Worm (Caenorhabditis elegans) whole organism, L1 larva: ENCODE results near the gene Y38E10A.9.
A peak's percentile ranks its signal among the peaks of the same experiment; 100 is the strongest.

ENCODE experiments used
- aly-2 ChIP-seq: fragments of 150-350 bp; optimal IDR thresholded peaks from 2 replicates; lab custom pipeline; 2014; ENCODE audit warnings: missing biosample characterization, missing genetic modification characterization
- ama-1 ChIP-seq: fragments of 150-350 bp; optimal IDR thresholded peaks from 2 replicates; lab custom pipeline; 2014
- blmp-1 ChIP-seq: fragments of 150-350 bp; optimal IDR thresholded peaks from 2 replicates; lab custom pipeline; 2014; ENCODE audit warnings: missing biosample characterization, missing genetic modification characterization
- dsc-1 ChIP-seq: sonication (generic microtip); optimal IDR thresholded peaks from 2 replicates; lab custom pipeline; 2016; ENCODE audit warnings: mild to moderate bottlenecking, missing genetic modification characterization, missing compliant biosample characterization
- elt-3 ChIP-seq, 6 experiments: fragments of 150-350 bp in 1 of 6; sonication (generic microtip); optimal IDR thresholded peaks; 2 replicates each; lab custom pipeline; 2017 to 2018; ENCODE audit warnings: missing biosample characterization in 6 of 6, missing genetic modification characterization in 6 of 6, inconsistent platforms in 1 of 6
- fkh-10 ChIP-seq: sonication (generic microtip); optimal IDR thresholded peaks from 2 replicates; lab custom pipeline; 2017; ENCODE audit warnings: missing biosample characterization, missing genetic modification reagents, missing genetic modification characterization
- fkh-8 ChIP-seq: sonication (generic microtip); optimal IDR thresholded peaks from 2 replicates; lab custom pipeline; 2016; ENCODE audit warnings: mild to moderate bottlenecking, missing genetic modification characterization, missing compliant biosample characterization
- hlh-4 ChIP-seq: sonication (generic microtip); optimal IDR thresholded peaks from 2 replicates; lab custom pipeline; 2016; ENCODE audit warnings: mild to moderate bottlenecking, missing genetic modification characterization, missing compliant biosample characterization
- hpl-2 ChIP-seq: fragments of 150-350 bp; optimal IDR thresholded peaks from 2 replicates; lab custom pipeline; 2014; ENCODE audit warnings: missing biosample characterization, missing genetic modification reagents, missing genetic modification characterization
- lin-14 ChIP-seq: fragments of 200-800 bp; sonication (Bioruptor generic); optimal IDR thresholded peaks from 2 replicates; lab custom pipeline; 2018; ENCODE audit warnings: mild to moderate bottlenecking, missing genetic modification characterization, moderate library complexity, missing compliant biosample characterization
- lir-3 ChIP-seq: sonication (generic microtip); optimal IDR thresholded peaks from 2 replicates; lab custom pipeline; 2016; ENCODE audit warnings: mild to moderate bottlenecking, missing genetic modification characterization, moderate library complexity, missing compliant biosample characterization; ENCODE audit not compliant: poor library complexity
- lsy-2 ChIP-seq, 2 experiments: fragments of 150-350 bp; optimal IDR thresholded peaks; 2 replicates each; lab custom pipeline; 2014; ENCODE audit warnings: missing biosample characterization in 2 of 2, missing genetic modification characterization in 2 of 2
- mab-9 ChIP-seq: fragments of 200-800 bp; sonication (Bioruptor generic); IDR thresholded peaks from 2 replicates; pipeline ENCODE4 v1.3.6; 2022; ENCODE audit warnings: missing genetic modification reagents, missing genetic modification characterization, missing compliant biosample characterization
- mdl-1 ChIP-seq, 2 experiments: fragments of 150-350 bp; optimal IDR thresholded peaks; 2 replicates each; lab custom pipeline; 2014 to 2017; ENCODE audit warnings: missing biosample characterization in 2 of 2, missing genetic modification characterization in 2 of 2, inconsistent platforms in 1 of 2
- mef-2 ChIP-seq: fragments of 150-350 bp; optimal IDR thresholded peaks from 2 replicates; lab custom pipeline; 2014; ENCODE audit warnings: missing biosample characterization, missing genetic modification characterization
- nhr-12 ChIP-seq: sonication (generic microtip); optimal IDR thresholded peaks from 2 replicates; lab custom pipeline; 2017; ENCODE audit warnings: missing biosample characterization, missing genetic modification characterization
- nhr-19 ChIP-seq: fragments of 200-800 bp; sonication (Bioruptor generic); conservative IDR thresholded peaks from 2 replicates; pipeline ENCODE4 v1.3.6; 2022; ENCODE audit warnings: missing genetic modification characterization, missing compliant biosample characterization
- nhr-28 ChIP-seq: fragments of 150-350 bp; optimal IDR thresholded peaks from 2 replicates; lab custom pipeline; 2014; ENCODE audit warnings: missing biosample characterization, missing genetic modification characterization
- nhr-47 ChIP-seq: sonication (generic microtip); optimal IDR thresholded peaks from 2 replicates; lab custom pipeline; 2016; ENCODE audit warnings: mild to moderate bottlenecking, missing genetic modification characterization, moderate library complexity, missing compliant biosample characterization
- nhr-76 ChIP-seq: sonication (generic microtip); optimal IDR thresholded peaks from 2 replicates; lab custom pipeline; 2017; ENCODE audit warnings: missing biosample characterization, missing genetic modification characterization
- nhr-77 ChIP-seq: fragments of 150-350 bp; optimal IDR thresholded peaks from 2 replicates; lab custom pipeline; 2014; ENCODE audit warnings: missing biosample characterization, missing genetic modification characterization
- nhr-84 ChIP-seq: sonication (generic microtip); optimal IDR thresholded peaks from 2 replicates; lab custom pipeline; 2017; ENCODE audit warnings: missing biosample characterization, missing genetic modification characterization
- pax-3 ChIP-seq: fragments of 200-800 bp; sonication (Bioruptor generic); optimal IDR thresholded peaks from 2 replicates; lab custom pipeline; 2018; ENCODE audit warnings: mild to moderate bottlenecking, missing genetic modification characterization, moderate library complexity, missing compliant biosample characterization
- rnt-1 ChIP-seq: sonication (generic microtip); optimal IDR thresholded peaks from 2 replicates; lab custom pipeline; 2016; ENCODE audit warnings: mild to moderate bottlenecking, missing genetic modification characterization, moderate library complexity, missing compliant biosample characterization
- snpc-4 ChIP-seq: fragments of 150-350 bp; optimal IDR thresholded peaks from 2 replicates; lab custom pipeline; 2014; ENCODE audit warnings: missing biosample characterization, missing genetic modification characterization
- sptf-1 ChIP-seq: fragments of 150-350 bp; optimal IDR thresholded peaks from 2 replicates; lab custom pipeline; 2014; ENCODE audit warnings: missing biosample characterization, missing genetic modification characterization
- sup-37 ChIP-seq: fragments of 200-800 bp; sonication (Bioruptor generic); optimal IDR thresholded peaks from 2 replicates; lab custom pipeline; 2018; ENCODE audit warnings: mild to moderate bottlenecking, missing genetic modification characterization, missing compliant biosample characterization
- tlp-1 ChIP-seq: fragments of 150-350 bp; optimal IDR thresholded peaks from 2 replicates; lab custom pipeline; 2014; ENCODE audit warnings: missing biosample characterization, missing genetic modification characterization
- unc-130 ChIP-seq: fragments of 150-350 bp; optimal IDR thresholded peaks from 2 replicates; lab custom pipeline; 2017; ENCODE audit warnings: missing biosample characterization, missing genetic modification characterization, inconsistent platforms
- xbp-1 ChIP-seq: sonication (generic microtip); optimal IDR thresholded peaks from 2 replicates; lab custom pipeline; 2016; ENCODE audit warnings: missing genetic modification characterization, missing compliant biosample characterization
- ztf-4 ChIP-seq: fragments of 150-350 bp; optimal IDR thresholded peaks from 2 replicates; lab custom pipeline; 2014; ENCODE audit warnings: missing biosample characterization, missing genetic modification characterization

The Y38E10A.9 gene

DNA sequence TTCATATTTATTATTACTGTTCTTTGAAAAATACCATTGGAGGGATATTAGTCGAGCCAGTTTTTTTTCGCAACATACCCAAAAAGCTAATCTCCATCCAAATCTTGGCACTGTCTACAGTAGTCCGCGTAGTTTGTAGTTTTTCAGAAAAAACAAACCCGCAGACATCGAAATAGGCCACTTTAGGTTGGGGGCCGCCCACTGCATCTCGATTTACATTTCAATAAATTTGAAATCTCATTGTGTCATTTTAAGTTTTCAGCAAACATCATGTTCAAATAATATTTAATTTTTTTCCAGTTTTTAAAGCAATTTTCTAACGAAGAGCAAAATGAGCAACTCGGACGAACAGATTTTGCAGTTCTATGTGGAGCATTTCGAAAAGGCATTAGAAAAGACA, 31.6 kb downstream of the Y38E10A.9 start, which contains the start of gene nhr-235:
Gene nhr-235 (plus strand): TSS at position 301 of the 400 bp plus-strand sequence.
- TF ChIP-seq nhr-19 (GFP tag; lab: Robert Waterston, UW) (no peak), lsy-2 (tag; optimal IDR thresholded peaks at IDR 0.05; lab: Kevin White, UChicago) (no peak), sup-37 (no peak), pax-3 (tag; lab: Kevin White, UChicago) (no peak), mab-9 (no peak), ztf-4 (tag; lab: Kevin White, UChicago) (no peak), tlp-1 (no peak), ama-1 (lab: Kevin White, UChicago) (no peak), mef-2 (tag; lab: Kevin White, UChicago) (no peak)

DNA sequence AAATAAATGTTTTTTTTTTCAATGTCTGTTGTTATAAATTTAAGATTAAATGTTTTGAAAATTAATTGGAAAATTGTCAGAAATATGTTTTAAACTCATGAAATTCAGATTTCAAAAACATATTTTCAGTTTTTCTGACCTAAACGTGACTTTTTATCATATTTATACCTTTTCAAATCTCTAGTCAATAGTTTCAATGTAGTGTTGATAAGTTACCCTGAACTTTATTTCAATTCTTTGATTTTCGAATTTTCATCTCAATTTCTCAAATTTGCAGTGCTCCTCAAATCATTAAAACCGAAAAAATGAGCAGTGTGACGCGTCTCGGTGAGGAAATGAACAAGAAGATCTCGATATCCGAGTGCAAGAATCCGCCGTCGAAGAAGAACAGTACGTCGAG, 45.7 kb downstream of the Y38E10A.9 start, which contains the start of gene rgs-4:
Gene rgs-4 (plus strand): TSS at position 301 of the 400 bp plus-strand sequence.
- TF ChIP-seq xbp-1 (no peak), fkh-10 (GFP tag; lab: Kevin White, UChicago) (no peak), nhr-84 (tag; lab: Kevin White, UChicago) (no peak), nhr-47 (tag; lab: Kevin White, UChicago) (no peak), elt-3 (tag; optimal IDR thresholded peaks at IDR 0.05; lab: Kevin White, UChicago) (no peak), sptf-1 (tag; lab: Kevin White, UChicago) (no peak), unc-130 (no peak), hlh-4 (tag; lab: Kevin White, UChicago) (no peak), nhr-28 (tag; lab: Kevin White, UChicago) (no peak), tlp-1 (no peak), aly-2 (no peak), nhr-76 (no peak)

DNA sequence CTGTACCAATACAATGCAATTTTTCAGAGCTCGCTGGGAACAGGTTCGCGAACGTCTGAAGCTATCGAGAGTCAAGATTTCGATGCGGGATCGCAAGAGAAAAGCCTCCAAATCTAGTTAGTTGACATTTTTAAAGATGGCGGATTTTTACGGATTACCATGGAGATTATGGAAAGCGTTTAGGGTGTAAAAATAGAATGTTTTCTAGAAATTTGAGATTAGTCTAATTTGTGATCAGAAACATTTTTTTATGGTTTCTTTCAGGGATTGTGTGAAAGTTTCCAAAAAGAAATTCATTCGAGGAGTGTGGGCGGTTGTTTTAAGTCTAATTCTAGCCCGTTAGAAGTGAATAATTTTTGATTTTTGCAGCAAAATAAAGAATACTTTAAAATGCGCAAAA, 47.1 kb downstream of the Y38E10A.9 start:
- peak; percentile 77 for TF ChIP-seq dsc-1 (tag; lab: Kevin White, UChicago)
- no peak for TF ChIP-seq hpl-2
- TF ChIP-seq fkh-8 (tag; lab: Kevin White, UChicago): peak; percentile 19
- TF ChIP-seq nhr-47 (tag; lab: Kevin White, UChicago): no peak
- no peak for TF ChIP-seq lir-3 (tag; lab: Kevin White, UChicago)

DNA sequence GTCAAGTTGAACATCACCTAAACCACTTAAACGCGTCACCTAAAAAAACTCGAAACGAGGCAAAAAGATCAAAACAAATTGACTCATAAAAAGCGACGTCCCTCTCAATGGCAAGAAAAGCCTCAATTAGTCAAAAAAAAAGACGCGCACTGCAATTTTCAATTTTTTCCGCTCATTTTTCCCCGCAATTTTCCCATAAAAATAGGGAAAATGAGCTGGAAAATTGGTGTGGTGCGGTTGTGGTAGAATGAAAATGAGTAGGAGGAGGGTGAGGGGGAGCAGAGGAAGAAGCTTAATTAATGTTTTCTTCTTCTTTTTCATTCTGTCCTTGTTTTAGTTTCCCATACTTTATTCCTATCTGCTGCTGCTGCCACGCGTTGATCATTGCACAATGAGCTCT, 48.9 kb downstream of the Y38E10A.9 start:
- TF ChIP-seq blmp-1 (tag; lab: Kevin White, UChicago) (no peak), lin-14 (GFP tag; lab: Kevin White, UChicago) (peak; percentile 52)

DNA sequence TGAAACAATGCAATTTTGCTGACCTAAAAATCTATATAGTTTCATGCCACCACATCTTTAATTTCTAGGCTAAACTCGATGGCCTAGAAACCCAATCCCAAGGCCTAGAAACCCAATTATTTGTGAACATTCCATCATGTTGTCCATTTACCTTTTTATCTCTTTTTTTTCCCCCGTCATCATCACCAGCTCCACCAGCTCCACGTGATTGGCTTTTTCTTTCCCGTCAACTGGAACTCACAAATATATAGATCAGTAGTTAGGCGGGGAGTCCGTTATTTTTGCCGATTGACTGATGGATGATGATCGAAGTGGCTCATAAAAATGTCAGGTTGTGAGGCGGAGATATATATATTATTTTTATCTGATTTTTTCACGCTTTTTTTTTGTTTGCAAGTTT, 49.7 kb downstream of the Y38E10A.9 start:
- no peak for TF ChIP-seq nhr-12 (tag; lab: Kevin White, UChicago)
- TF ChIP-seq nhr-77 (tag; lab: Kevin White, UChicago): no peak
- TF ChIP-seq snpc-4 (tag; lab: Kevin White, UChicago): peak; percentile 6
- TF ChIP-seq rnt-1: peak; percentile 40
- TF ChIP-seq lin-14 (GFP tag; lab: Kevin White, UChicago): peak; percentile 36
- peak in 1 of 2 experiments; percentile 22 for TF ChIP-seq lsy-2 (tag; optimal IDR thresholded peaks at IDR 0.05; lab: Kevin White, UChicago)
- TF ChIP-seq mdl-1 (tag; optimal IDR thresholded peaks at IDR 0.05; lab: Kevin White, UChicago): peak in 1 of 2 experiments; percentile 23
